Fruit fly (Drosophila melanogaster) whole organism, embryonic: ENCODE data around the gene Cpr78E.
A peak's percentile ranks its signal among the peaks of the same experiment; 100 is the strongest.

Experiments used
- Asciz ChIP-seq: fragments of 200-800 bp; sonication (Bioruptor generic); optimal IDR thresholded peaks from 2 replicates; lab custom pipeline; 2017; ENCODE audit warnings: missing biosample characterization, mild to moderate bottlenecking, missing genetic modification characterization, missing genetic modification reagents
- Awh ChIP-seq: fragments of 200-800 bp; sonication (Bioruptor generic); IDR thresholded peaks from 2 replicates; pipeline ENCODE4, ENCODE4 v1.3.6; 2022; ENCODE audit warnings: missing biosample characterization, missing genetic modification characterization
- CG10209 ChIP-seq: fragments of 200-800 bp; sonication (Bioruptor generic); optimal IDR thresholded peaks from 3 replicates; lab custom pipeline; 2017; ENCODE audit warnings: missing biosample characterization, mild to moderate bottlenecking, missing genetic modification characterization, missing genetic modification reagents
- CG10321 ChIP-seq: fragments of 200-800 bp; sonication (Bioruptor generic); IDR thresholded peaks from 2 replicates; pipeline ENCODE4 v1.3.6; 2022; ENCODE audit warnings: missing biosample characterization, missing genetic modification characterization
- CG10565 ChIP-seq: fragments of 200-800 bp; sonication (Bioruptor generic); optimal IDR thresholded peaks from 3 replicates; lab custom pipeline; 2016; ENCODE audit warnings: missing biosample characterization, mild to moderate bottlenecking, missing genetic modification characterization
- CG10654 ChIP-seq: fragments of 200-800 bp; sonication (Bioruptor generic); optimal IDR thresholded peaks from 2 replicates; lab custom pipeline; 2016; ENCODE audit warnings: missing biosample characterization, missing genetic modification characterization
- CG10979 ChIP-seq: fragments of 200-800 bp; sonication (Bioruptor generic); optimal IDR thresholded peaks from 2 replicates; lab custom pipeline; 2018; ENCODE audit warnings: missing biosample characterization, mild to moderate bottlenecking, missing genetic modification characterization, moderate library complexity
- CG11696 ChIP-seq: fragments of 200-800 bp; sonication (Bioruptor generic); IDR thresholded peaks from 2 replicates; pipeline ENCODE4 v1.3.6; 2022; ENCODE audit warnings: missing biosample characterization, missing genetic modification characterization
- CG14441 ChIP-seq: fragments of 200-800 bp; sonication (Bioruptor generic); IDR thresholded peaks from 2 replicates; pipeline ENCODE4 v1.3.6; 2022; ENCODE audit warnings: missing biosample characterization, missing genetic modification characterization
- CG1529 ChIP-seq: fragments of 200-800 bp; sonication (Bioruptor generic); optimal IDR thresholded peaks from 3 replicates; lab custom pipeline; 2018; ENCODE audit warnings: missing biosample characterization, missing genetic modification characterization
- CG16779 ChIP-seq: fragments of 200-800 bp; sonication (Bioruptor generic); IDR thresholded peaks from 2 replicates; pipeline ENCODE4 v1.3.6; 2022; ENCODE audit warnings: missing biosample characterization, missing genetic modification characterization
- CG17361 ChIP-seq: fragments of 200-800 bp; sonication (Bioruptor generic); IDR thresholded peaks from 3 replicates; pipeline ENCODE4 v1.3.6; 2022; ENCODE audit warnings: missing biosample characterization, missing genetic modification characterization
- CG2129 ChIP-seq: fragments of 200-800 bp; sonication (Bioruptor generic); IDR thresholded peaks from 2 replicates; pipeline ENCODE4 v1.3.6; 2022; ENCODE audit warnings: missing biosample characterization, missing genetic modification characterization; ENCODE audit not compliant: partially characterized antibody
- CG31441 ChIP-seq: fragments of 200-800 bp; sonication (Bioruptor generic); IDR thresholded peaks from 2 replicates; pipeline ENCODE4 v1.3.6; 2022; ENCODE audit warnings: missing biosample characterization, missing genetic modification characterization
- CG4820 ChIP-seq: fragments of 200-800 bp; sonication (Bioruptor generic); optimal IDR thresholded peaks from 3 replicates; lab custom pipeline; 2016; ENCODE audit warnings: missing biosample characterization, missing genetic modification characterization
- CG5180 ChIP-seq: fragments of 200-800 bp; sonication (Bioruptor generic); optimal IDR thresholded peaks from 3 replicates; lab custom pipeline; 2017; ENCODE audit warnings: missing biosample characterization, missing genetic modification characterization, mild to moderate bottlenecking, moderate library complexity, missing genetic modification reagents
- CG6254 ChIP-seq: fragments of 200-800 bp; sonication (Bioruptor generic); optimal IDR thresholded peaks from 3 replicates; lab custom pipeline; 2017; ENCODE audit warnings: mild to moderate bottlenecking, missing biosample characterization, missing genetic modification reagents, missing genetic modification characterization
- CG6689 ChIP-seq: fragments of 200-800 bp; sonication (Bioruptor generic); IDR thresholded peaks from 2 replicates; pipeline ENCODE4 v1.3.6; 2022; ENCODE audit warnings: missing biosample characterization, missing genetic modification characterization
- CG6854 ChIP-seq: fragments of 200-800 bp; sonication (Bioruptor generic); optimal IDR thresholded peaks from 3 replicates; lab custom pipeline; 2017; ENCODE audit warnings: missing biosample characterization, mild to moderate bottlenecking, missing genetic modification characterization
- CG8290 ChIP-seq, 3 experiments: fragments of 200-800 bp; sonication (Bioruptor generic); optimal IDR thresholded peaks; 2 replicates each; lab custom pipeline; 2016 to 2019; ENCODE audit warnings: missing biosample characterization in 3 of 3, missing genetic modification characterization in 3 of 3, mild to moderate bottlenecking in 2 of 3, moderate library complexity in 1 of 3
- CoRest ChIP-seq: fragments of 200-800 bp; sonication (Bioruptor generic); optimal IDR thresholded peaks from 3 replicates; lab custom pipeline; 2018; ENCODE audit warnings: missing biosample characterization, mild to moderate bottlenecking, missing genetic modification characterization, moderate library complexity
- D19A ChIP-seq: fragments of 200-800 bp; optimal IDR thresholded peaks from 3 replicates; lab custom pipeline; 2019; ENCODE audit warnings: missing biosample characterization, mild to moderate bottlenecking, missing genetic modification characterization, moderate library complexity
- Dfd ChIP-seq, 2 experiments: fragments of >200 bp; optimal IDR thresholded peaks; 2 replicates each; lab custom pipeline; 2017; ENCODE audit warnings: missing biosample characterization in 2 of 2, missing genetic modification characterization in 2 of 2
- Doc2 ChIP-seq: fragments of 200-800 bp; sonication (Bioruptor generic); IDR thresholded peaks from 2 replicates; pipeline ENCODE4 v1.3.6; 2022; ENCODE audit warnings: missing biosample characterization, missing genetic modification characterization
- Gsc ChIP-seq: fragments of 200-800 bp; sonication (Bioruptor generic); IDR thresholded peaks from 2 replicates; pipeline ENCODE4 v1.3.6; 2022; ENCODE audit warnings: missing biosample characterization, missing genetic modification characterization
- HHEX ChIP-seq: fragments of 200-800 bp; sonication (Bioruptor generic); optimal IDR thresholded peaks from 3 replicates; lab custom pipeline; 2017; ENCODE audit warnings: missing biosample characterization, mild to moderate bottlenecking, missing genetic modification characterization, missing genetic modification reagents
- HLH54F ChIP-seq: fragments of 200-800 bp; sonication (Bioruptor generic); optimal IDR thresholded peaks from 3 replicates; lab custom pipeline; 2016; ENCODE audit warnings: missing biosample characterization, missing genetic modification characterization
- MBD-R2 ChIP-seq: fragments of 200-800 bp; sonication (Bioruptor generic); IDR thresholded peaks from 2 replicates; pipeline ENCODE4 v1.3.6; 2022; ENCODE audit warnings: missing biosample characterization, missing genetic modification characterization
- Mad ChIP-seq: fragments of 200-800 bp; sonication (Bioruptor generic); optimal IDR thresholded peaks from 2 replicates; lab custom pipeline; 2016; ENCODE audit warnings: missing biosample characterization, missing genetic modification characterization
- Opbp ChIP-seq: fragments of 200-800 bp; sonication (Bioruptor generic); IDR thresholded peaks from 3 replicates; pipeline ENCODE4 v1.3.6; 2022; ENCODE audit warnings: missing biosample characterization, missing genetic modification characterization; ENCODE audit not compliant: partially characterized antibody
- PHDP ChIP-seq: fragments of 200-800 bp; sonication (Bioruptor generic); optimal IDR thresholded peaks from 3 replicates; lab custom pipeline; 2018; ENCODE audit warnings: missing biosample characterization, mild to moderate bottlenecking, missing genetic modification characterization, moderate library complexity
- Scr ChIP-seq: fragments of 200-800 bp; sonication (Bioruptor generic); IDR thresholded peaks from 2 replicates; pipeline ENCODE4 v1.3.6; 2022; ENCODE audit warnings: missing biosample characterization, missing genetic modification characterization; ENCODE audit not compliant: partially characterized antibody
- TFAM ChIP-seq: fragments of 200-800 bp; sonication (Bioruptor generic); optimal IDR thresholded peaks from 2 replicates; lab custom pipeline; 2017; ENCODE audit warnings: missing biosample characterization, missing genetic modification characterization, inconsistent platforms
- Xbp1 ChIP-seq: fragments of 200-800 bp; sonication (Bioruptor generic); optimal IDR thresholded peaks from 3 replicates; lab custom pipeline; 2016; ENCODE audit warnings: missing biosample characterization, mild to moderate bottlenecking, missing genetic modification characterization
- az2 ChIP-seq: fragments of 200-800 bp; sonication (Bioruptor generic); optimal IDR thresholded peaks from 3 replicates; lab custom pipeline; 2016; ENCODE audit warnings: missing biosample characterization, missing genetic modification characterization
- cato ChIP-seq: fragments of 200-800 bp; sonication (Bioruptor generic); optimal IDR thresholded peaks from 2 replicates; lab custom pipeline; 2016; ENCODE audit warnings: missing biosample characterization, missing genetic modification characterization, borderline replicate concordance
- chn ChIP-seq: fragments of 200-800 bp; sonication (Bioruptor generic); optimal IDR thresholded peaks from 2 replicates; lab custom pipeline; 2016; ENCODE audit warnings: missing biosample characterization, missing genetic modification characterization
- crp ChIP-seq, 2 experiments: fragments of 200-800 bp; sonication (Bioruptor generic); optimal IDR thresholded peaks; 2 replicates in 1 of 2; 3 replicates in 1 of 2; lab custom pipeline; 2017; ENCODE audit warnings: missing biosample characterization in 2 of 2, missing genetic modification characterization in 2 of 2, mild to moderate bottlenecking in 1 of 2, moderate library complexity in 1 of 2
- dpn ChIP-seq, 2 experiments: fragments of 200-800 bp; sonication (Bioruptor generic); optimal IDR thresholded peaks; 3 replicates each; lab custom pipeline; 2016; ENCODE audit warnings: missing biosample characterization in 2 of 2, missing genetic modification characterization in 2 of 2
- fd3F ChIP-seq: fragments of 200-800 bp; sonication (Bioruptor generic); optimal IDR thresholded peaks from 2 replicates; lab custom pipeline; 2018; ENCODE audit warnings: missing biosample characterization, mild to moderate bottlenecking, missing genetic modification characterization, moderate library complexity
- lbe ChIP-seq: fragments of 200-800 bp; sonication (Bioruptor generic); optimal IDR thresholded peaks from 2 replicates; lab custom pipeline; 2016; ENCODE audit warnings: missing biosample characterization, mild to moderate bottlenecking, missing genetic modification characterization
- p53 ChIP-seq: fragments of 200-800 bp; sonication (Bioruptor generic); optimal IDR thresholded peaks from 2 replicates; lab custom pipeline; 2016; ENCODE audit warnings: missing biosample characterization, missing genetic modification characterization
- pfk ChIP-seq: fragments of 200-800 bp; sonication (Bioruptor generic); optimal IDR thresholded peaks from 2 replicates; lab custom pipeline; 2018; ENCODE audit warnings: missing biosample characterization, mild to moderate bottlenecking, missing genetic modification characterization, moderate library complexity
- phol ChIP-seq: fragments of 200-800 bp; sonication (Bioruptor generic); optimal IDR thresholded peaks from 3 replicates; lab custom pipeline; 2018; ENCODE audit warnings: missing biosample characterization, mild to moderate bottlenecking, missing genetic modification characterization, moderate library complexity
- pita ChIP-seq: fragments of 200-800 bp; sonication (Bioruptor generic); optimal IDR thresholded peaks from 2 replicates; lab custom pipeline; 2017; ENCODE audit warnings: missing biosample characterization, mild to moderate bottlenecking, missing genetic modification characterization
- psq ChIP-seq: fragments of 200-800 bp; sonication (Bioruptor generic); optimal IDR thresholded peaks from 2 replicates; lab custom pipeline; 2017; ENCODE audit warnings: missing biosample characterization, missing genetic modification characterization
- salm ChIP-seq: fragments of 200-800 bp; sonication (Bioruptor generic); optimal IDR thresholded peaks from 2 replicates; lab custom pipeline; 2018; ENCODE audit warnings: missing biosample characterization, mild to moderate bottlenecking, missing genetic modification characterization
- tio ChIP-seq: fragments of 200-800 bp; sonication (Bioruptor generic); optimal IDR thresholded peaks from 2 replicates; lab custom pipeline; 2017; ENCODE audit warnings: missing biosample characterization, missing genetic modification characterization, inconsistent platforms
- wek ChIP-seq: fragments of 200-800 bp; sonication (Bioruptor generic); optimal IDR thresholded peaks from 3 replicates; lab custom pipeline; 2018; ENCODE audit warnings: missing biosample characterization, mild to moderate bottlenecking, missing genetic modification characterization, moderate library complexity
- zf30C ChIP-seq: fragments of 200-800 bp; sonication (Bioruptor generic); optimal IDR thresholded peaks from 3 replicates; lab custom pipeline; 2018; ENCODE audit warnings: missing biosample characterization, mild to moderate bottlenecking, missing genetic modification characterization

The Cpr78E gene

dm6 chr3L:21640815-21641214 lies 26.0 kb downstream of the Cpr78E start, which contains the start of gene Atox1 (continued):
- TF ChIP-seq CG1529 (GFP tag; lab: Kevin White, UChicago) (no peak), salm (peak; percentile 0), HHEX (GFP tag; lab: Kevin White, UChicago) (peak; percentile 6), pita (peak; percentile 95), CG14441 (GFP tag; lab: Robert Waterston, UW) (no peak), psq (GFP tag; lab: Kevin White, UChicago) (no peak), CG10209 (peak; percentile 27), CG10979 (no peak), Asciz (GFP tag; lab: Kevin White, UChicago) (no peak), Doc2 (no peak), Awh (GFP tag; lab: Robert Waterston, UW) (no peak), CG10654 (no peak), Dfd (GFP tag; optimal IDR thresholded peaks at IDR 0.05; lab: Kevin White, UChicago) (no peak), fd3F (GFP tag; lab: Kevin White, UChicago) (peak; percentile 16), CG6854 (GFP tag; lab: Kevin White, UChicago) (no peak), CG11696 (GFP tag; lab: Robert Waterston, UW) (no peak), lbe (GFP tag; lab: Kevin White, UChicago) (no peak), pfk (GFP tag; lab: Kevin White, UChicago) (peak; percentile 49), CG31441 (GFP tag; lab: Robert Waterston, UW) (no peak), az2 (GFP tag; lab: Kevin White, UChicago) (no peak), CoRest (tag; lab: Kevin White, UChicago) (peak; percentile 52), TFAM (GFP tag; lab: Kevin White, UChicago) (no peak), CG8290 (GFP tag; optimal IDR thresholded peaks at IDR 0.05; lab: Kevin White, UChicago) (peak; percentile 27), CG8290 (tag; optimal IDR thresholded peaks at IDR 0.05; lab: Kevin White, UChicago) (peak in 1 of 2 experiments; percentile 86), CG10321 (GFP tag; lab: Robert Waterston, UW) (no peak), PHDP (tag; lab: Kevin White, UChicago) (peak; percentile 29), Opbp (GFP tag; lab: Robert Waterston, UW) (peak; percentile 55; the same call in 1 of the 3 replicates), tio (GFP tag; lab: Kevin White, UChicago) (no peak), D19A (tag; lab: Kevin White, UChicago) (peak; percentile 7), Mad (GFP tag; lab: Kevin White, UChicago) (no peak), Scr (GFP tag; lab: Robert Waterston, UW) (0 out of 2 replicates have a peak, but pooled peaks have one; percentile 16), phol (peak; percentile 86), zf30C (GFP tag; lab: Kevin White, UChicago) (peak; percentile 78), CG6254 (GFP tag; lab: Kevin White, UChicago) (no peak), chn (GFP tag; lab: Kevin White, UChicago) (no peak), CG6689 (GFP tag; lab: Robert Waterston, UW) (no peak), CG10565 (no peak), p53 (GFP tag; lab: Kevin White, UChicago) (peak; percentile 43), Gsc (GFP tag; lab: Robert Waterston, UW) (no peak), CG5180 (GFP tag; lab: Kevin White, UChicago) (no peak), CG4820 (no peak), Xbp1 (GFP tag; lab: Kevin White, UChicago) (peak; percentile 35), wek (GFP tag; lab: Kevin White, UChicago) (no peak), HLH54F (GFP tag; lab: Kevin White, UChicago) (no peak), CG17361 (peak; percentile 49; the same call in 1 of the 3 replicates), dpn (GFP tag; optimal IDR thresholded peaks at IDR 0.05; lab: Kevin White, UChicago) (peak; percentile 15 to 35), crp (GFP tag; optimal IDR thresholded peaks at IDR 0.05; lab: Kevin White, UChicago) (no peak), MBD-R2 (GFP tag; lab: Robert Waterston, UW) (peak; percentile 80), cato (GFP tag; lab: Kevin White, UChicago) (no peak), CG16779 (GFP tag; lab: Robert Waterston, UW) (no peak), CG2129 (GFP tag; lab: Robert Waterston, UW) (no peak)
